Fruit fly (Drosophila melanogaster) whole organism, prepupa: Measurements from ENCODE around the gene sbr.

ENCODE experiments used
- CG10631 ChIP-seq: fragments of 200-800 bp; sonication (Bioruptor generic); optimal IDR thresholded peaks from 2 replicates; lab custom pipeline; 2016; ENCODE audit warnings: missing biosample characterization, missing genetic modification characterization
- CG10669 ChIP-seq: fragments of 200-800 bp; sonication (Bioruptor generic); optimal IDR thresholded peaks from 3 replicates; lab custom pipeline; 2018; ENCODE audit warnings: missing biosample characterization, mild to moderate bottlenecking, missing genetic modification characterization, moderate library complexity
- CG11294 ChIP-seq: fragments of 200-800 bp; sonication (Bioruptor generic); IDR thresholded peaks from 2 replicates; pipeline ENCODE4 v1.3.6; 2022; ENCODE audit warnings: missing biosample characterization, missing genetic modification characterization
- CG11762 ChIP-seq: fragments of 200-800 bp; sonication (Bioruptor generic); optimal IDR thresholded peaks from 3 replicates; lab custom pipeline; 2016; ENCODE audit warnings: missing biosample characterization, missing genetic modification characterization; ENCODE audit not compliant: insufficient read depth
- CG15336 ChIP-seq: fragments of 200-800 bp; sonication (Bioruptor generic); IDR thresholded peaks from 2 replicates; pipeline ENCODE4 v1.3.6; 2022; ENCODE audit warnings: missing biosample characterization, missing genetic modification characterization
- CG3032 ChIP-seq: fragments of 200-800 bp; optimal IDR thresholded peaks from 2 replicates; lab custom pipeline; 2019; ENCODE audit warnings: missing biosample characterization, mild to moderate bottlenecking, missing genetic modification characterization, moderate library complexity
- CG32006 ChIP-seq: fragments of 200-800 bp; sonication (Bioruptor generic); optimal IDR thresholded peaks from 3 replicates; lab custom pipeline; 2017; ENCODE audit warnings: missing biosample characterization, mild to moderate bottlenecking, missing genetic modification characterization
- CG34406 ChIP-seq: fragments of 200-800 bp; sonication (Bioruptor generic); optimal IDR thresholded peaks from 3 replicates; lab custom pipeline; 2016; ENCODE audit warnings: missing biosample characterization, missing genetic modification characterization
- CG4318 ChIP-seq: fragments of 200-800 bp; sonication (Bioruptor generic); optimal IDR thresholded peaks from 3 replicates; lab custom pipeline; 2017; ENCODE audit warnings: missing biosample characterization, mild to moderate bottlenecking, missing genetic modification characterization
- CG6276 ChIP-seq: fragments of 200-800 bp; sonication (Bioruptor generic); optimal IDR thresholded peaks from 2 replicates; lab custom pipeline; 2017; ENCODE audit warnings: missing biosample characterization, mild to moderate bottlenecking, missing genetic modification characterization
- CG6792 ChIP-seq: fragments of 200-800 bp; sonication (Bioruptor generic); optimal IDR thresholded peaks from 3 replicates; lab custom pipeline; 2016; ENCODE audit warnings: missing biosample characterization, missing genetic modification characterization
- CG6854 ChIP-seq: fragments of 200-800 bp; sonication (Bioruptor generic); optimal IDR thresholded peaks from 2 replicates; lab custom pipeline; 2017; ENCODE audit warnings: missing biosample characterization, mild to moderate bottlenecking, missing genetic modification characterization
- CG7368 ChIP-seq: fragments of 200-800 bp; sonication (Bioruptor generic); optimal IDR thresholded peaks from 3 replicates; lab custom pipeline; 2016; ENCODE audit warnings: missing biosample characterization, missing genetic modification characterization
- CG8119 ChIP-seq: fragments of 200-800 bp; sonication (Bioruptor generic); IDR thresholded peaks from 3 replicates; pipeline ENCODE4 v1.3.6; 2022; ENCODE audit warnings: missing biosample characterization, missing genetic modification characterization
- CG8319 ChIP-seq: fragments of 200-800 bp; sonication (Bioruptor generic); optimal IDR thresholded peaks from 3 replicates; lab custom pipeline; 2016; ENCODE audit warnings: missing biosample characterization, missing genetic modification characterization
- CG9139 ChIP-seq: fragments of 200-800 bp; sonication (Bioruptor generic); optimal IDR thresholded peaks from 3 replicates; lab custom pipeline; 2017; ENCODE audit warnings: missing biosample characterization, mild to moderate bottlenecking, missing genetic modification characterization
- Eip75B ChIP-seq: fragments of 200-800 bp; sonication (Bioruptor generic); optimal IDR thresholded peaks from 3 replicates; lab custom pipeline; 2016; ENCODE audit warnings: missing biosample characterization, missing genetic modification characterization
- Eip78C ChIP-seq: fragments of 200-800 bp; sonication (Bioruptor generic); peaks from one replicate; lab custom pipeline; 2016; ENCODE audit warnings: missing biosample characterization, missing genetic modification characterization
- Ets21C ChIP-seq: fragments of 200-800 bp; sonication (Bioruptor generic); optimal IDR thresholded peaks from 3 replicates; lab custom pipeline; 2016; ENCODE audit warnings: missing biosample characterization, missing genetic modification characterization
- Ets96B ChIP-seq: fragments of 200-800 bp; optimal IDR thresholded peaks from 2 replicates; lab custom pipeline; 2019; ENCODE audit warnings: missing biosample characterization, mild to moderate bottlenecking, missing genetic modification characterization, moderate library complexity
- Gug ChIP-seq: fragments of 200-800 bp; sonication (Bioruptor generic); IDR thresholded peaks from 2 replicates; pipeline ENCODE4 v1.3.6; 2022; ENCODE audit warnings: missing biosample characterization, missing genetic modification characterization
- Hr38 ChIP-seq: sonication (Bioruptor generic); optimal IDR thresholded peaks from 2 replicates; lab custom pipeline; 2016; ENCODE audit warnings: missing biosample characterization, missing genetic modification characterization
- Hr39 ChIP-seq: fragments of 200-800 bp; sonication (Bioruptor generic); optimal IDR thresholded peaks from 2 replicates; lab custom pipeline; 2016; ENCODE audit warnings: missing biosample characterization, missing genetic modification characterization
- Hr4 ChIP-seq: fragments of 200-800 bp; sonication (Bioruptor generic); optimal IDR thresholded peaks from 3 replicates; lab custom pipeline; 2016; ENCODE audit warnings: missing biosample characterization, missing genetic modification characterization
- Met ChIP-seq: fragments of 200-800 bp; sonication (Bioruptor generic); optimal IDR thresholded peaks from 3 replicates; lab custom pipeline; 2016; ENCODE audit warnings: missing biosample characterization, missing genetic modification characterization
- OdsH ChIP-seq: fragments of 200-800 bp; sonication (Bioruptor generic); optimal IDR thresholded peaks from 3 replicates; lab custom pipeline; 2016; ENCODE audit warnings: missing biosample characterization, missing genetic modification characterization
- Smox ChIP-seq: fragments of 200-800 bp; sonication (Bioruptor generic); optimal IDR thresholded peaks from 3 replicates; lab custom pipeline; 2016; ENCODE audit warnings: missing biosample characterization, missing genetic modification characterization
- Sox102F ChIP-seq: fragments of 200-800 bp; sonication (Bioruptor generic); optimal IDR thresholded peaks from 2 replicates; lab custom pipeline; 2016; ENCODE audit warnings: missing biosample characterization, mild to moderate bottlenecking, missing genetic modification characterization
- Sox14 ChIP-seq: fragments of 200-800 bp; sonication (Bioruptor generic); optimal IDR thresholded peaks from 3 replicates; lab custom pipeline; 2016; ENCODE audit warnings: missing biosample characterization, missing genetic modification characterization
- Sox15 ChIP-seq: fragments of 200-800 bp; sonication (Bioruptor generic); optimal IDR thresholded peaks from 3 replicates; lab custom pipeline; 2016; ENCODE audit warnings: missing biosample characterization, missing genetic modification characterization
- achi ChIP-seq: fragments of 200-800 bp; sonication (Bioruptor generic); optimal IDR thresholded peaks from 3 replicates; lab custom pipeline; 2016; ENCODE audit warnings: missing biosample characterization, missing genetic modification characterization
- cyc ChIP-seq: fragments of 200-800 bp; sonication (Bioruptor generic); optimal IDR thresholded peaks from 3 replicates; lab custom pipeline; 2016; ENCODE audit warnings: missing biosample characterization, missing genetic modification characterization
- fd85E ChIP-seq: fragments of 200-800 bp; sonication (Bioruptor generic); optimal IDR thresholded peaks from 3 replicates; lab custom pipeline; 2016; ENCODE audit warnings: missing biosample characterization, missing genetic modification characterization
- fkh ChIP-seq: fragments of 200-800 bp; sonication (Bioruptor generic); optimal IDR thresholded peaks from 3 replicates; lab custom pipeline; 2017; ENCODE audit warnings: missing biosample characterization, mild to moderate bottlenecking, missing genetic modification characterization, moderate library complexity
- lz ChIP-seq: fragments of 200-800 bp; sonication (Bioruptor generic); optimal IDR thresholded peaks from 3 replicates; lab custom pipeline; 2016; ENCODE audit warnings: missing biosample characterization, missing genetic modification characterization
- salr ChIP-seq, 2 experiments: fragments of 200-800 bp; sonication (Bioruptor generic); optimal IDR thresholded peaks; 3 replicates each; lab custom pipeline; 2016 to 2018; ENCODE audit warnings: missing biosample characterization in 2 of 2, missing genetic modification characterization in 2 of 2, mild to moderate bottlenecking in 1 of 2
- ss ChIP-seq, 2 experiments: fragments of 200-800 bp; sonication (Bioruptor generic); optimal IDR thresholded peaks; 2 replicates in 1 of 2; 3 replicates in 1 of 2; lab custom pipeline; 2017 to 2018; ENCODE audit warnings: mild to moderate bottlenecking in 2 of 2, missing biosample characterization in 2 of 2, missing genetic modification characterization in 2 of 2, moderate library complexity in 1 of 2
- svp ChIP-seq: fragments of 200-800 bp; sonication (Bioruptor generic); peaks from one replicate; lab custom pipeline; 2016; ENCODE audit warnings: missing biosample characterization, missing genetic modification characterization

sbr gene

DNA sequence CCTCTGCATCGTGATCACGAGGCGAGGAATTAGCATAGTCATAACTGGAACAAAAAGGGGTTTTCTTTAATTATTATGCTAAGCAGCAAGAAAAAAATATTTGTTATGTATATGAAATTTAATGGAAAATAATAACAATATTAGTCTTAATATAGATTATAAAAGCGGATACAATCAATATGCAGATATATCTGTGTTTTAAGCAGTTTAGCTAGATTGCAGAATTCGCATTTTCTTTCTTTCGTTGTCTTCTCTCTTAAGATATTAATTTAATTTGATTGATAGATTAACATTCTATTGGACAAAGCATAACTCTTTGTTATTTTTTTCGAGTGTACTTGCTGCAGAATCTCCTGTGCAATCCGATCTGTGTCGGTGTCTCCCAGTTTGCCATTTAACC lies 19.6 kb downstream of the sbr start (continued):
- TF ChIP-seq CG32006 (GFP tag; lab: Kevin White, UChicago) = no peak
- TF ChIP-seq Gug (GFP tag; lab: Robert Waterston, UW) = no peak
- TF ChIP-seq Hr38 (GFP tag; lab: Kevin White, UChicago) = no peak
- no peak for TF ChIP-seq Smox
- no peak for TF ChIP-seq Eip75B
- peak; percentile 16 for TF ChIP-seq CG10631
- TF ChIP-seq fkh (GFP tag; lab: Kevin White, UChicago) = no peak
- peak; percentile 6 for TF ChIP-seq CG10669 (GFP tag; lab: Kevin White, UChicago)
- TF ChIP-seq salr (GFP tag; optimal IDR thresholded peaks at IDR 0.05; lab: Kevin White, UChicago) = no peak
- peak; percentile 27 for TF ChIP-seq Ets96B (tag; lab: Kevin White, UChicago)
- no peak for TF ChIP-seq Sox15 (GFP tag; lab: Kevin White, UChicago)
- no peak for TF ChIP-seq CG7368 (GFP tag; lab: Kevin White, UChicago)
- TF ChIP-seq fd85E (GFP tag; lab: Kevin White, UChicago) = no peak
- TF ChIP-seq CG15336 (GFP tag; lab: Robert Waterston, UW) = no peak
- TF ChIP-seq Met (GFP tag; lab: Kevin White, UChicago) = peak; percentile 28
- no peak for TF ChIP-seq OdsH (GFP tag; lab: Kevin White, UChicago)
- TF ChIP-seq CG8119 (GFP tag; lab: Robert Waterston, UW) = no peak
- no peak for TF ChIP-seq CG6854 (GFP tag; lab: Kevin White, UChicago)
- no peak for TF ChIP-seq Hr39 (GFP tag; lab: Kevin White, UChicago)
- TF ChIP-seq ss (GFP tag; optimal IDR thresholded peaks at IDR 0.05; lab: Kevin White, UChicago) = peak in 1 of 2 experiments; percentile 23
- peak; percentile 35 for TF ChIP-seq CG3032 (tag; lab: Kevin White, UChicago)
- no peak for TF ChIP-seq CG4318 (GFP tag; lab: Kevin White, UChicago)
- no peak for TF ChIP-seq lz
- TF ChIP-seq Hr4 (GFP tag; lab: Kevin White, UChicago) = no peak
- peak; percentile 63 for TF ChIP-seq Eip78C (GFP tag; lab: Kevin White, UChicago)

DNA sequence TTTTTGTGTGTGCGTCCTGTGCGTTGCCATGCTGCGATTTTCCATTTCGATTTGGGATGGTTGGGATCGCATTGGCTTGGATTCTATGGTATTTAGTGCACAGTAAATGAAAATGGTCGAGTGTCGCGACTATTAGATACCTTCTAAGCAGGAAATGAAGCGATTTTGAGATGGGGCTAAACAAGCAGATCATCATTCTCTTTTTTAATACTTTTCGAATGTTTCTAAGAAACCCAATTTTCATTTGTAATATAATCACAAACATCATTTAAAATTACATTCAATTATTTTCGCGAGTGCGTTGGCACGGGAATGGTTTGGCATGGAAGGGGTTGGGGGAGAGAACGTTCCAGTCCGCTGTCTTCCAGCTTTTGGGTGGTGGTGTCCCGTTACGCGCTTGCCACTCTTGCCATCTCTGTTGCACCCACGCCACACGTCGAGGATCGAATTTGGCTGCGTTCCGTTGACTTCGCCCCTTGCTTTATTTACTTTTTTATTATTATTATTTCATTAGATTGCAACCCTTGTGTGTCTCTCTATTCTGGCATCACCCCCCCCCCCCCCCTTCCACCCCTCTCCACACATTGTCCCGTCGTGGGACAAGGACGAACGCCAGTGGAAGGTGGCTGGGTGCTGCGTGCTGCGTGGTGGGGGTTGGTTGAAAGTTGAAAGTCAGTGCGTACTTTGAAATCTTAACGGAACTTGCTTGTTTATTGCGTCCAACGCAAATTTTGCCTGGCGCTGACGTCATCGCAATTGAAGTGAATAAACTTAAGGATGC lies 21.4 kb downstream of the sbr start:
- TF ChIP-seq svp (GFP tag; lab: Kevin White, UChicago) = no peak
- TF ChIP-seq CG6276 (GFP tag; lab: Kevin White, UChicago) = no peak
- TF ChIP-seq Sox14 (GFP tag; lab: Kevin White, UChicago) = no peak
- TF ChIP-seq CG8319 (GFP tag; lab: Kevin White, UChicago) = no peak
- TF ChIP-seq achi = no peak
- TF ChIP-seq cyc (GFP tag; lab: Kevin White, UChicago) = no peak
- no peak for TF ChIP-seq fkh (GFP tag; lab: Kevin White, UChicago)
- no peak for TF ChIP-seq CG11762
- TF ChIP-seq CG11294 (GFP tag; lab: Robert Waterston, UW) = no peak
- TF ChIP-seq CG34406 (GFP tag; lab: Kevin White, UChicago) = no peak
- no peak for TF ChIP-seq Hr39 (GFP tag; lab: Kevin White, UChicago)
- TF ChIP-seq Ets21C (GFP tag; lab: Kevin White, UChicago) = no peak
- TF ChIP-seq Gug (GFP tag; lab: Robert Waterston, UW) = no peak
- TF ChIP-seq Smox = no peak
- no peak for TF ChIP-seq Sox102F (GFP tag; lab: Kevin White, UChicago)
- no peak for TF ChIP-seq CG9139 (GFP tag; lab: Kevin White, UChicago)
- TF ChIP-seq CG32006 (GFP tag; lab: Kevin White, UChicago) = no peak
- no peak for TF ChIP-seq CG6792
- no peak for TF ChIP-seq Met (GFP tag; lab: Kevin White, UChicago)
- TF ChIP-seq, all 60 proteins: peak for 0
